Worm (Caenorhabditis elegans): ENCODE results near the gene rabs-5.

DNA sequence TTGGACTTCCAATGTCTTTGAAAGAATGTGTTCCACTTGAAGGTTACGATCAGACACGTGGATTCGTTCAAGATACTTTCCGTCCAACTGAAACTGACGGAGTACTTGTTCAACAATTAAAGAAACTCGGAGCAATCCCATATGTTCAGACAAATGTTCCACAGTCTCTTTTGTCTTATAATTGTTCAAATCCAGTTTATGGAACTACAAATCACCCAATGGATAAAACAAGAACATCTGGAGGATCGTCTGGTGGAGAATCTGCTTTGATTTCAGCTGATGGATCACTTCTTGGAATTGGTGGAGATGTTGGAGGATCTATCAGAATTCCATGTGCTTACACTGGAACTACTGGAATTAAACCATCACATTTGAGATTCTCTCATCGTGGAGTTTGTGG, 45.8 kb upstream of the rabs-5 start:
- TF ChIP-seq let-526 (GFP tag; IDR thresholded peaks at IDR 0.05): no peak
- TF ChIP-seq nfya-2 (GFP tag; IDR thresholded peaks at IDR 0.05): no peak
- no peak for TF ChIP-seq dpl-1 (GFP tag; optimal IDR thresholded peaks at IDR 0.05)
- no peak for TF ChIP-seq athp-1 (tag; optimal IDR thresholded peaks at IDR 0.05)
- TF ChIP-seq dox-1 (GFP tag; IDR thresholded peaks at IDR 0.05): no peak
